Fruit fly (Drosophila melanogaster): Measurements from ENCODE around the gene CG31917.

CG31917 gene

dm6 chr2L:5044892-5045619 is 34.4 kb upstream of the CG31917 start (continued):
- TF ChIP-seq sc (optimal IDR thresholded peaks at IDR 0.05) (no peak), sc (GFP tag; optimal IDR thresholded peaks at IDR 0.05) (peak; percentile 52), NC2β (GFP tag; optimal IDR thresholded peaks at IDR 0.05) (no peak), tgo (GFP tag; IDR thresholded peaks at IDR 0.05) (peak; percentile 44; the same call in 1 of the 3 replicates), phol (tag; optimal IDR thresholded peaks at IDR 0.05) (peak; percentile 65), zen2 (GFP tag; IDR thresholded peaks at IDR 0.05; ENCODE audit: partially characterized antibody) (no peak), Hr3 (GFP tag; optimal IDR thresholded peaks at IDR 0.05) (peak; percentile 41), vfl (GFP tag; optimal IDR thresholded peaks at IDR 0.05) (no peak), CG9609 (GFP tag; optimal IDR thresholded peaks at IDR 0.05) (peak; percentile 5), Sry-δ (GFP tag; optimal IDR thresholded peaks at IDR 0.05) (no peak), sqz (GFP tag; optimal IDR thresholded peaks at IDR 0.05) (peak; percentile 82), CG12942 (GFP tag; optimal IDR thresholded peaks at IDR 0.05) (peak; percentile 36), Jarid2 (GFP tag; optimal IDR thresholded peaks at IDR 0.05) (peak; percentile 29), CG33557 (GFP tag; optimal IDR thresholded peaks at IDR 0.05) (no peak), eyg (GFP tag; optimal IDR thresholded peaks at IDR 0.05) (no peak), cad (GFP tag; optimal IDR thresholded peaks at IDR 0.05) (no peak), wdn (GFP tag; IDR thresholded peaks at IDR 0.05) (0 out of 2 replicates have a peak, but pooled peaks have one; percentile 27), CG17385 (GFP tag; optimal IDR thresholded peaks at IDR 0.05) (peak; percentile 53), Scr (GFP tag; IDR thresholded peaks at IDR 0.05; ENCODE audit: partially characterized antibody) (no peak), CG2202 (tag; optimal IDR thresholded peaks at IDR 0.05) (no peak), CG6654 (GFP tag; optimal IDR thresholded peaks at IDR 0.05) (no peak), Hmr (GFP tag; optimal IDR thresholded peaks at IDR 0.05) (peak; percentile 48), crol (GFP tag; IDR thresholded peaks at IDR 0.05) (no peak), CG13624 (GFP tag; optimal IDR thresholded peaks at IDR 0.05) (peak; percentile 45), CG6791 (GFP tag; IDR thresholded peaks at IDR 0.05; ENCODE audit: partially characterized antibody) (no peak), al (GFP tag; IDR thresholded peaks at IDR 0.05) (no peak), BEAF-32 (GFP tag; optimal IDR thresholded peaks at IDR 0.05) (no peak), cas (GFP tag; IDR thresholded peaks at IDR 0.05) (no peak), CG12299 (tag; optimal IDR thresholded peaks at IDR 0.05) (no peak), dm (GFP tag; optimal IDR thresholded peaks at IDR 0.05) (no peak), CG32532 (GFP tag; IDR thresholded peaks at IDR 0.05) (peak; percentile 72), CG13775 (GFP tag; optimal IDR thresholded peaks at IDR 0.05) (peak; percentile 67), Rx (GFP tag; IDR thresholded peaks at IDR 0.05) (peak; percentile 24; the same call in 1 of the 2 replicates), NfI (GFP tag; optimal IDR thresholded peaks at IDR 0.05) (peak; percentile 19), Nf-YB (GFP tag; optimal IDR thresholded peaks at IDR 0.05) (peak; percentile 43), sna (GFP tag; IDR thresholded peaks at IDR 0.05; ENCODE audit: partially characterized antibody) (no peak), salm (tag; optimal IDR thresholded peaks at IDR 0.05) (no peak), Side (GFP tag; optimal IDR thresholded peaks at IDR 0.05) (peak; percentile 7), fu2 (GFP tag; optimal IDR thresholded peaks at IDR 0.05) (no peak), CG7556 (GFP tag; optimal IDR thresholded peaks at IDR 0.05) (peak; percentile 78), nom (GFP tag; optimal IDR thresholded peaks at IDR 0.05) (peak; percentile 52), seq (GFP tag; IDR thresholded peaks at IDR 0.05) (peak; percentile 73), CG13894 (tag; optimal IDR thresholded peaks at IDR 0.05) (no peak), Atf6 (GFP tag; IDR thresholded peaks at IDR 0.05) (peak; percentile 61; the same call in 1 of the 2 replicates), pan (optimal IDR thresholded peaks at IDR 0.05) (no peak), pan (GFP tag; optimal IDR thresholded peaks at IDR 0.05 in 1 of 2, IDR thresholded peaks at IDR 0.05 in 1 of 2) (peak in 1 of 2 experiments; percentile 47), schlank (tag; optimal IDR thresholded peaks at IDR 0.05) (no peak), tup (GFP tag; optimal IDR thresholded peaks at IDR 0.05) (no peak), Hr51 (GFP tag; optimal IDR thresholded peaks at IDR 0.05) (peak; percentile 7 to 73)

Data from whole organism, embryonic.